Worm (Caenorhabditis elegans) whole organism, young adult: Measurements from ENCODE around the gene ZK795.2.

Source experiments
- ceh-58 ChIP-seq: fragments of 200-800 bp; sonication (Bioruptor generic); IDR thresholded peaks from 2 replicates; pipeline ENCODE4 v1.3.6; 2022; ENCODE audit warnings: missing genetic modification characterization, missing compliant biosample characterization
- snpc-3.4 ChIP-seq: sonication (generic microtip); optimal IDR thresholded peaks from 2 replicates; lab custom pipeline; 2017; ENCODE audit warnings: missing genetic modification characterization, mild to moderate bottlenecking, missing compliant biosample characterization, antibody characterized with exemption, moderate library complexity, missing genotype, missing genetic modification reagents

ce11 chrIV:12544624-12545023 lies 14.2 kb downstream of the ZK795.2 start:
- no peak for TF ChIP-seq snpc-3.4 (tag; lab: Kevin White, UChicago)
- no peak for TF ChIP-seq ceh-58 (GFP tag; lab: Robert Waterston, UW)
